Worm (Caenorhabditis elegans) whole organism, L1 larva: ENCODE measurements around the gene C33H5.2.

Experiments
- F16B12.6 ChIP-seq: fragments of 150-350 bp; optimal IDR thresholded peaks from 2 replicates; lab custom pipeline; 2014; ENCODE audit warnings: missing biosample characterization, missing genetic modification characterization
- elt-3 ChIP-seq, 6 experiments: fragments of 150-350 bp in 1 of 6; sonication (generic microtip); optimal IDR thresholded peaks; 2 replicates each; lab custom pipeline; 2017 to 2018; ENCODE audit warnings: missing biosample characterization in 6 of 6, missing genetic modification characterization in 6 of 6, inconsistent platforms in 1 of 6
- fkh-10 ChIP-seq: sonication (generic microtip); optimal IDR thresholded peaks from 2 replicates; lab custom pipeline; 2017; ENCODE audit warnings: missing biosample characterization, missing genetic modification reagents, missing genetic modification characterization
- hpl-2 ChIP-seq: fragments of 150-350 bp; optimal IDR thresholded peaks from 2 replicates; lab custom pipeline; 2014; ENCODE audit warnings: missing biosample characterization, missing genetic modification reagents, missing genetic modification characterization
- lin-39 ChIP-seq: fragments of 150-350 bp; optimal IDR thresholded peaks from 2 replicates; lab custom pipeline; 2014; ENCODE audit warnings: missing biosample characterization, missing genetic modification reagents, missing genetic modification characterization
- mep-1 ChIP-seq: fragments of 150-350 bp; optimal IDR thresholded peaks from 2 replicates; lab custom pipeline; 2014; ENCODE audit warnings: missing biosample characterization, missing genetic modification characterization
- nhr-237 ChIP-seq: fragments of 150-350 bp; optimal IDR thresholded peaks from 2 replicates; lab custom pipeline; 2014; ENCODE audit warnings: missing biosample characterization, missing genetic modification characterization
- nhr-76 ChIP-seq: sonication (generic microtip); optimal IDR thresholded peaks from 2 replicates; lab custom pipeline; 2017; ENCODE audit warnings: missing biosample characterization, missing genetic modification characterization
- rnt-1 ChIP-seq: sonication (generic microtip); optimal IDR thresholded peaks from 2 replicates; lab custom pipeline; 2016; ENCODE audit warnings: mild to moderate bottlenecking, missing genetic modification characterization, moderate library complexity, missing compliant biosample characterization
- snpc-4 ChIP-seq: fragments of 150-350 bp; optimal IDR thresholded peaks from 2 replicates; lab custom pipeline; 2014; ENCODE audit warnings: missing biosample characterization, missing genetic modification characterization
- sptf-1 ChIP-seq: fragments of 150-350 bp; optimal IDR thresholded peaks from 2 replicates; lab custom pipeline; 2014; ENCODE audit warnings: missing biosample characterization, missing genetic modification characterization
- unc-62 ChIP-seq: fragments of 150-350 bp; optimal IDR thresholded peaks from 2 replicates; lab custom pipeline; 2014; ENCODE audit warnings: missing biosample characterization, missing genetic modification reagents, missing genetic modification characterization
- ztf-11 ChIP-seq, 2 experiments: sonication (generic microtip); optimal IDR thresholded peaks; 2 replicates each; lab custom pipeline; 2016 to 2017; ENCODE audit warnings: missing genetic modification characterization in 2 of 2, missing biosample characterization in 1 of 2, missing compliant biosample characterization in 1 of 2

- TF ChIP-seq F16B12.6 (tag; lab: Kevin White, UChicago) (no peak), unc-62 (GFP tag; lab: Kevin White, UChicago) (no peak), lin-39 (no peak), fkh-10 (GFP tag; lab: Kevin White, UChicago) (no peak), elt-3 (tag; optimal IDR thresholded peaks at IDR 0.05; lab: Kevin White, UChicago) (no peak), nhr-76 (tag; lab: Kevin White, UChicago) (no peak), nhr-237 (tag; lab: Kevin White, UChicago) (no peak), sptf-1 (no peak), rnt-1 (tag; lab: Kevin White, UChicago) (no peak), ztf-11 (tag; optimal IDR thresholded peaks at IDR 0.05; lab: Kevin White, UChicago) (no peak), snpc-4 (tag; lab: Kevin White, UChicago) (no peak), hpl-2 (GFP tag; lab: Kevin White, UChicago) (no peak), mep-1 (no peak)
These were observed 12.9 kb upstream of the C33H5.2 start, which contains the start of gene C33H5.13 for ce11 chrIV:7791821-7792446.
